Fruit fly (Drosophila melanogaster) whole organism, prepupa: Measurements from ENCODE around the gene CG9135.

Source experiments
- Blimp-1 ChIP-seq: fragments of 200-800 bp; sonication (Bioruptor generic); optimal IDR thresholded peaks from 3 replicates; lab custom pipeline; 2017; ENCODE audit warnings: missing biosample characterization, missing genetic modification characterization, mild to moderate bottlenecking, moderate library complexity, missing genetic modification reagents
- CG11762 ChIP-seq: fragments of 200-800 bp; sonication (Bioruptor generic); optimal IDR thresholded peaks from 3 replicates; lab custom pipeline; 2016; ENCODE audit warnings: missing biosample characterization, missing genetic modification characterization; ENCODE audit not compliant: insufficient read depth
- CG15336 ChIP-seq: fragments of 200-800 bp; sonication (Bioruptor generic); IDR thresholded peaks from 2 replicates; pipeline ENCODE4 v1.3.6; 2022; ENCODE audit warnings: missing biosample characterization, missing genetic modification characterization
- CG16779 ChIP-seq: fragments of 200-800 bp; sonication (Bioruptor generic); optimal IDR thresholded peaks from 3 replicates; lab custom pipeline; 2017; ENCODE audit warnings: missing biosample characterization, mild to moderate bottlenecking, missing genetic modification characterization
- CG3032 ChIP-seq: fragments of 200-800 bp; optimal IDR thresholded peaks from 2 replicates; lab custom pipeline; 2019; ENCODE audit warnings: missing biosample characterization, mild to moderate bottlenecking, missing genetic modification characterization, moderate library complexity
- CG31627 ChIP-seq: fragments of 200-800 bp; sonication (Bioruptor generic); optimal IDR thresholded peaks from 3 replicates; lab custom pipeline; 2016; ENCODE audit warnings: missing biosample characterization, missing genetic modification characterization
- CG32006 ChIP-seq: fragments of 200-800 bp; sonication (Bioruptor generic); optimal IDR thresholded peaks from 3 replicates; lab custom pipeline; 2017; ENCODE audit warnings: missing biosample characterization, mild to moderate bottlenecking, missing genetic modification characterization
- CG34406 ChIP-seq: fragments of 200-800 bp; sonication (Bioruptor generic); optimal IDR thresholded peaks from 3 replicates; lab custom pipeline; 2016; ENCODE audit warnings: missing biosample characterization, missing genetic modification characterization
- CG3919 ChIP-seq: fragments of 200-800 bp; sonication (Bioruptor generic); optimal IDR thresholded peaks from 3 replicates; lab custom pipeline; 2016; ENCODE audit warnings: missing biosample characterization, missing genetic modification characterization
- CG4318 ChIP-seq: fragments of 200-800 bp; sonication (Bioruptor generic); optimal IDR thresholded peaks from 3 replicates; lab custom pipeline; 2017; ENCODE audit warnings: missing biosample characterization, mild to moderate bottlenecking, missing genetic modification characterization
- CG6792 ChIP-seq: fragments of 200-800 bp; sonication (Bioruptor generic); optimal IDR thresholded peaks from 3 replicates; lab custom pipeline; 2016; ENCODE audit warnings: missing biosample characterization, missing genetic modification characterization
- CG6808 ChIP-seq: fragments of 200-800 bp; sonication (Bioruptor generic); optimal IDR thresholded peaks from 3 replicates; lab custom pipeline; 2017; ENCODE audit warnings: missing biosample characterization, missing genetic modification characterization, mild to moderate bottlenecking, moderate library complexity, missing genetic modification reagents
- CG6854 ChIP-seq: fragments of 200-800 bp; sonication (Bioruptor generic); optimal IDR thresholded peaks from 2 replicates; lab custom pipeline; 2017; ENCODE audit warnings: missing biosample characterization, mild to moderate bottlenecking, missing genetic modification characterization
- CG7368 ChIP-seq: fragments of 200-800 bp; sonication (Bioruptor generic); optimal IDR thresholded peaks from 3 replicates; lab custom pipeline; 2016; ENCODE audit warnings: missing biosample characterization, missing genetic modification characterization
- CG8319 ChIP-seq: fragments of 200-800 bp; sonication (Bioruptor generic); optimal IDR thresholded peaks from 3 replicates; lab custom pipeline; 2016; ENCODE audit warnings: missing biosample characterization, missing genetic modification characterization
- CG8632 ChIP-seq: fragments of 200-800 bp; sonication (Bioruptor generic); optimal IDR thresholded peaks from 3 replicates; lab custom pipeline; 2016; ENCODE audit warnings: missing biosample characterization, missing genetic modification characterization
- CG9139 ChIP-seq: fragments of 200-800 bp; sonication (Bioruptor generic); optimal IDR thresholded peaks from 3 replicates; lab custom pipeline; 2017; ENCODE audit warnings: missing biosample characterization, mild to moderate bottlenecking, missing genetic modification characterization
- Eip78C ChIP-seq: fragments of 200-800 bp; sonication (Bioruptor generic); peaks from one replicate; lab custom pipeline; 2016; ENCODE audit warnings: missing biosample characterization, missing genetic modification characterization
- Eip93F ChIP-seq: fragments of 200-800 bp; sonication (Bioruptor generic); optimal IDR thresholded peaks from 2 replicates; lab custom pipeline; 2016; ENCODE audit warnings: missing biosample characterization, mild to moderate bottlenecking, missing genetic modification characterization
- Ets21C ChIP-seq: fragments of 200-800 bp; sonication (Bioruptor generic); optimal IDR thresholded peaks from 3 replicates; lab custom pipeline; 2016; ENCODE audit warnings: missing biosample characterization, missing genetic modification characterization
- Ets96B ChIP-seq: fragments of 200-800 bp; optimal IDR thresholded peaks from 2 replicates; lab custom pipeline; 2019; ENCODE audit warnings: missing biosample characterization, mild to moderate bottlenecking, missing genetic modification characterization, moderate library complexity
- Gug ChIP-seq: fragments of 200-800 bp; sonication (Bioruptor generic); IDR thresholded peaks from 2 replicates; pipeline ENCODE4 v1.3.6; 2022; ENCODE audit warnings: missing biosample characterization, missing genetic modification characterization
- Hr38 ChIP-seq: sonication (Bioruptor generic); optimal IDR thresholded peaks from 2 replicates; lab custom pipeline; 2016; ENCODE audit warnings: missing biosample characterization, missing genetic modification characterization
- Hr39 ChIP-seq: fragments of 200-800 bp; sonication (Bioruptor generic); optimal IDR thresholded peaks from 2 replicates; lab custom pipeline; 2016; ENCODE audit warnings: missing biosample characterization, missing genetic modification characterization
- Hr4 ChIP-seq: fragments of 200-800 bp; sonication (Bioruptor generic); optimal IDR thresholded peaks from 3 replicates; lab custom pipeline; 2016; ENCODE audit warnings: missing biosample characterization, missing genetic modification characterization
- Met ChIP-seq: fragments of 200-800 bp; sonication (Bioruptor generic); optimal IDR thresholded peaks from 3 replicates; lab custom pipeline; 2016; ENCODE audit warnings: missing biosample characterization, missing genetic modification characterization
- Smox ChIP-seq: fragments of 200-800 bp; sonication (Bioruptor generic); optimal IDR thresholded peaks from 3 replicates; lab custom pipeline; 2016; ENCODE audit warnings: missing biosample characterization, missing genetic modification characterization
- Sox102F ChIP-seq: fragments of 200-800 bp; sonication (Bioruptor generic); optimal IDR thresholded peaks from 2 replicates; lab custom pipeline; 2016; ENCODE audit warnings: missing biosample characterization, mild to moderate bottlenecking, missing genetic modification characterization
- Sox14 ChIP-seq: fragments of 200-800 bp; sonication (Bioruptor generic); optimal IDR thresholded peaks from 3 replicates; lab custom pipeline; 2016; ENCODE audit warnings: missing biosample characterization, missing genetic modification characterization
- Sox15 ChIP-seq: fragments of 200-800 bp; sonication (Bioruptor generic); optimal IDR thresholded peaks from 3 replicates; lab custom pipeline; 2016; ENCODE audit warnings: missing biosample characterization, missing genetic modification characterization
- achi ChIP-seq: fragments of 200-800 bp; sonication (Bioruptor generic); optimal IDR thresholded peaks from 3 replicates; lab custom pipeline; 2016; ENCODE audit warnings: missing biosample characterization, missing genetic modification characterization
- acj6 ChIP-seq: fragments of 200-800 bp; sonication (Bioruptor generic); optimal IDR thresholded peaks from 3 replicates; lab custom pipeline; 2016; ENCODE audit warnings: missing biosample characterization, missing genetic modification characterization
- cyc ChIP-seq: fragments of 200-800 bp; sonication (Bioruptor generic); optimal IDR thresholded peaks from 3 replicates; lab custom pipeline; 2016; ENCODE audit warnings: missing biosample characterization, missing genetic modification characterization
- dac ChIP-seq: fragments of 200-800 bp; sonication (Bioruptor generic); optimal IDR thresholded peaks from 2 replicates; lab custom pipeline; 2017; ENCODE audit warnings: missing biosample characterization, mild to moderate bottlenecking, missing genetic modification characterization
- dsx ChIP-seq: fragments of 200-800 bp; optimal IDR thresholded peaks from 3 replicates; lab custom pipeline; 2019; ENCODE audit warnings: missing biosample characterization, mild to moderate bottlenecking, missing genetic modification characterization, moderate library complexity; ENCODE audit not compliant: poor library complexity, severe bottlenecking
- esn ChIP-seq: fragments of 200-800 bp; sonication (Bioruptor generic); optimal IDR thresholded peaks from 2 replicates; lab custom pipeline; 2016; ENCODE audit warnings: missing biosample characterization, mild to moderate bottlenecking, missing genetic modification characterization, moderate library complexity
- fd59A ChIP-seq: fragments of 200-800 bp; sonication (Bioruptor generic); optimal IDR thresholded peaks from 2 replicates; lab custom pipeline; 2017; ENCODE audit warnings: missing biosample characterization, mild to moderate bottlenecking, missing genetic modification characterization, missing genetic modification reagents
- fkh ChIP-seq: fragments of 200-800 bp; sonication (Bioruptor generic); optimal IDR thresholded peaks from 3 replicates; lab custom pipeline; 2017; ENCODE audit warnings: missing biosample characterization, mild to moderate bottlenecking, missing genetic modification characterization, moderate library complexity
- net ChIP-seq: fragments of 200-800 bp; sonication (Bioruptor generic); optimal IDR thresholded peaks from 3 replicates; lab custom pipeline; 2016; ENCODE audit warnings: missing biosample characterization, missing genetic modification characterization
- salr ChIP-seq, 2 experiments: fragments of 200-800 bp; sonication (Bioruptor generic); optimal IDR thresholded peaks; 3 replicates each; lab custom pipeline; 2016 to 2018; ENCODE audit warnings: missing biosample characterization in 2 of 2, missing genetic modification characterization in 2 of 2, mild to moderate bottlenecking in 1 of 2
- spab ChIP-seq: fragments of 200-800 bp; sonication (Bioruptor generic); optimal IDR thresholded peaks from 2 replicates; lab custom pipeline; 2017; ENCODE audit warnings: missing biosample characterization, mild to moderate bottlenecking, missing genetic modification characterization, missing genetic modification reagents
- ss ChIP-seq, 2 experiments: fragments of 200-800 bp; sonication (Bioruptor generic); optimal IDR thresholded peaks; 2 replicates in 1 of 2; 3 replicates in 1 of 2; lab custom pipeline; 2017 to 2018; ENCODE audit warnings: mild to moderate bottlenecking in 2 of 2, missing biosample characterization in 2 of 2, missing genetic modification characterization in 2 of 2, moderate library complexity in 1 of 2
- svp ChIP-seq: fragments of 200-800 bp; sonication (Bioruptor generic); peaks from one replicate; lab custom pipeline; 2016; ENCODE audit warnings: missing biosample characterization, missing genetic modification characterization
- topi ChIP-seq: fragments of 200-800 bp; sonication (Bioruptor generic); optimal IDR thresholded peaks from 3 replicates; lab custom pipeline; 2016; ENCODE audit warnings: missing biosample characterization, missing genetic modification characterization

The CG9135 gene

dm6 chr2L:6065823-6066222 is 15.2 kb downstream of the CG9135 start, which contains the start of the genes Fbw5 and CG9147 (continued):
- TF ChIP-seq ss (GFP tag; optimal IDR thresholded peaks at IDR 0.05; lab: Kevin White, UChicago) (peak; percentile 99 to 100), CG4318 (peak; percentile 99), dsx (GFP tag; lab: Kevin White, UChicago) (peak; percentile 99), CG3032 (tag; lab: Kevin White, UChicago) (peak; percentile 99), net (peak; percentile 100), cyc (GFP tag; lab: Kevin White, UChicago) (peak; percentile 100), CG6808 (GFP tag; lab: Kevin White, UChicago) (peak; percentile 97), Ets96B (tag; lab: Kevin White, UChicago) (peak; percentile 100), Gug (peak; percentile 99), Sox14 (peak; percentile 100), CG6854 (GFP tag; lab: Kevin White, UChicago) (peak; percentile 99), salr (GFP tag; optimal IDR thresholded peaks at IDR 0.05; lab: Kevin White, UChicago) (peak; percentile 100), Met (GFP tag; lab: Kevin White, UChicago) (peak; percentile 100), Eip93F (GFP tag; lab: Kevin White, UChicago) (peak; percentile 99), CG6792 (peak; percentile 100), achi (GFP tag; lab: Kevin White, UChicago) (peak; percentile 99), spab (GFP tag; lab: Kevin White, UChicago) (peak; percentile 99), CG15336 (GFP tag; lab: Robert Waterston, UW) (peak; percentile 100), fkh (GFP tag; lab: Kevin White, UChicago) (peak; percentile 96), acj6 (GFP tag; lab: Kevin White, UChicago) (peak; percentile 100), Hr38 (GFP tag; lab: Kevin White, UChicago) (peak; percentile 94), CG31627 (GFP tag; lab: Kevin White, UChicago) (peak; percentile 100), topi (GFP tag; lab: Kevin White, UChicago) (peak; percentile 100), Blimp-1 (GFP tag; lab: Kevin White, UChicago) (peak; percentile 99), CG11762 (GFP tag; lab: Kevin White, UChicago) (peak; percentile 99), Hr39 (peak; percentile 100), Ets21C (GFP tag; lab: Kevin White, UChicago) (peak; percentile 99), Smox (GFP tag; lab: Kevin White, UChicago) (peak; percentile 100), CG8632 (peak; percentile 100), CG9139 (GFP tag; lab: Kevin White, UChicago) (peak; percentile 99)

dm6 chr2L:6068544-6069251 is 18.1 kb downstream of the CG9135 start, which contains the start of the genes CG9150 and Pfdn1:
Gene CG9150, minus strand, starts transcription at chr2L:6068594.
Gene Pfdn1, plus strand, starts transcription at chr2L:6069079.
- TF ChIP-seq esn (GFP tag; lab: Kevin White, UChicago): peak; percentile 9
- TF ChIP-seq Sox102F: no peak
- peak; percentile 61 for TF ChIP-seq Eip78C (GFP tag; lab: Kevin White, UChicago)

- TF ChIP-seq svp (GFP tag; lab: Kevin White, UChicago) (peak; percentile 80), spab (GFP tag; lab: Kevin White, UChicago) (no peak), achi (GFP tag; lab: Kevin White, UChicago) (peak; percentile 44), CG3919 (GFP tag; lab: Kevin White, UChicago) (no peak), CG32006 (peak; percentile 54), CG4318 (no peak), CG15336 (GFP tag; lab: Robert Waterston, UW) (no peak; the same call in 1 of the 2 replicates), CG7368 (GFP tag; lab: Kevin White, UChicago) (peak; percentile 29), fd59A (GFP tag; lab: Kevin White, UChicago) (no peak), Hr39 (no peak), Hr38 (GFP tag; lab: Kevin White, UChicago) (no peak), CG31627 (GFP tag; lab: Kevin White, UChicago) (peak; percentile 50), Hr4 (GFP tag; lab: Kevin White, UChicago) (no peak), fkh (GFP tag; lab: Kevin White, UChicago) (peak; percentile 48), esn (GFP tag; lab: Kevin White, UChicago) (peak; percentile 68), Sox15 (GFP tag; lab: Kevin White, UChicago) (no peak), CG9139 (GFP tag; lab: Kevin White, UChicago) (no peak), CG34406 (GFP tag; lab: Kevin White, UChicago) (peak; percentile 45), CG6854 (GFP tag; lab: Kevin White, UChicago) (peak; percentile 21), Gug (peak; percentile 59; the same call in 1 of the 2 replicates), salr (GFP tag; optimal IDR thresholded peaks at IDR 0.05; lab: Kevin White, UChicago) (no peak), CG16779 (tag; lab: Kevin White, UChicago) (no peak), dac (GFP tag; lab: Kevin White, UChicago) (no peak), cyc (GFP tag; lab: Kevin White, UChicago) (peak; percentile 39), CG8319 (no peak)
Observed at dm6 chr2L:6070656-6071231, 20.1 kb downstream of the CG9135 start, which contains the start of the genes CG9154 and Kr-h2. Gene CG9154, minus strand, starts transcription at chr2L:6070686. Gene Kr-h2, plus strand, starts transcription at chr2L:6070990.
